Fruit fly (Drosophila melanogaster) whole organism, embryonic: ENCODE measurements around the gene CG14537.

Source experiments
- Awh ChIP-seq: fragments of 200-800 bp; sonication (Bioruptor generic); IDR thresholded peaks from 2 replicates; pipeline ENCODE4, ENCODE4 v1.3.6; 2022; ENCODE audit warnings: missing biosample characterization, missing genetic modification characterization
- B-H2 ChIP-seq: fragments of 200-800 bp; sonication (Bioruptor generic); optimal IDR thresholded peaks from 2 replicates; lab custom pipeline; 2018; ENCODE audit warnings: missing biosample characterization, mild to moderate bottlenecking, missing genetic modification characterization
- BEAF-32 ChIP-seq: fragments of 200-800 bp; sonication (Bioruptor generic); optimal IDR thresholded peaks from 3 replicates; lab custom pipeline; 2017; ENCODE audit warnings: missing biosample characterization, missing genetic modification characterization, mild to moderate bottlenecking, moderate library complexity, missing genetic modification reagents
- Bdp1 ChIP-seq: fragments of 200-800 bp; sonication (Bioruptor generic); optimal IDR thresholded peaks from 3 replicates; lab custom pipeline; 2016; ENCODE audit warnings: missing biosample characterization, missing genetic modification characterization
- CG10209 ChIP-seq: fragments of 200-800 bp; sonication (Bioruptor generic); optimal IDR thresholded peaks from 3 replicates; lab custom pipeline; 2017; ENCODE audit warnings: missing biosample characterization, mild to moderate bottlenecking, missing genetic modification characterization, missing genetic modification reagents
- CG13287 ChIP-seq: fragments of 200-800 bp; sonication (Bioruptor generic); IDR thresholded peaks from 2 replicates; pipeline ENCODE4 v1.3.6; 2022; ENCODE audit warnings: missing biosample characterization, missing genetic modification characterization; ENCODE audit not compliant: partially characterized antibody
- CG13296 ChIP-seq: fragments of 200-800 bp; sonication (Bioruptor generic); optimal IDR thresholded peaks from 3 replicates; lab custom pipeline; 2018; ENCODE audit warnings: missing biosample characterization, mild to moderate bottlenecking, missing genetic modification characterization
- CG13894 ChIP-seq: fragments of 200-800 bp; sonication (Bioruptor generic); optimal IDR thresholded peaks from 3 replicates; lab custom pipeline; 2018; ENCODE audit warnings: missing biosample characterization, mild to moderate bottlenecking, missing genetic modification characterization, moderate library complexity
- CG15073 ChIP-seq: fragments of 200-800 bp; sonication (Bioruptor generic); optimal IDR thresholded peaks from 2 replicates; lab custom pipeline; 2016; ENCODE audit warnings: missing biosample characterization, missing genetic modification characterization
- CG1529 ChIP-seq: fragments of 200-800 bp; sonication (Bioruptor generic); optimal IDR thresholded peaks from 3 replicates; lab custom pipeline; 2018; ENCODE audit warnings: missing biosample characterization, missing genetic modification characterization
- CG17186 ChIP-seq: fragments of 200-800 bp; sonication (Bioruptor generic); optimal IDR thresholded peaks from 3 replicates; lab custom pipeline; 2017; ENCODE audit warnings: missing biosample characterization, missing genetic modification reagents, missing genetic modification characterization
- CG17612 ChIP-seq: fragments of 200-800 bp; sonication (Bioruptor generic); IDR thresholded peaks from 2 replicates; pipeline ENCODE4 v1.3.6; 2022; ENCODE audit warnings: missing biosample characterization, missing genetic modification characterization
- CG2116 ChIP-seq: fragments of 200-800 bp; sonication (Bioruptor generic); optimal IDR thresholded peaks from 3 replicates; lab custom pipeline; 2018; ENCODE audit warnings: missing biosample characterization, mild to moderate bottlenecking, missing genetic modification characterization
- CG2120 ChIP-seq: fragments of 200-800 bp; sonication (Bioruptor generic); optimal IDR thresholded peaks from 3 replicates; lab custom pipeline; 2016; ENCODE audit warnings: missing biosample characterization, missing genetic modification characterization
- CG2712 ChIP-seq: fragments of 200-800 bp; optimal IDR thresholded peaks from 3 replicates; lab custom pipeline; 2019; ENCODE audit warnings: missing biosample characterization, mild to moderate bottlenecking, missing genetic modification characterization, moderate library complexity
- CG30020 ChIP-seq: fragments of 200-800 bp; optimal IDR thresholded peaks from 2 replicates; lab custom pipeline; 2019; ENCODE audit warnings: missing biosample characterization, mild to moderate bottlenecking, missing genetic modification characterization, moderate library complexity
- CG31365 ChIP-seq: fragments of 200-800 bp; sonication (Bioruptor generic); optimal IDR thresholded peaks from 2 replicates; lab custom pipeline; 2018; ENCODE audit warnings: missing biosample characterization, mild to moderate bottlenecking, missing genetic modification characterization
- Deaf1 ChIP-seq: fragments of 200-800 bp; optimal IDR thresholded peaks from 3 replicates; lab custom pipeline; 2019; ENCODE audit warnings: missing biosample characterization, mild to moderate bottlenecking, missing genetic modification characterization, moderate library complexity
- Dfd ChIP-seq, 2 experiments: fragments of >200 bp; optimal IDR thresholded peaks; 2 replicates each; lab custom pipeline; 2017; ENCODE audit warnings: missing biosample characterization in 2 of 2, missing genetic modification characterization in 2 of 2
- Dref ChIP-seq: fragments of 200-800 bp; sonication (Bioruptor generic); IDR thresholded peaks from 2 replicates; pipeline ENCODE4 v1.3.6; 2022; ENCODE audit warnings: missing biosample characterization, missing genetic modification characterization
- Fer1 ChIP-seq: fragments of 200-800 bp; sonication (Bioruptor generic); optimal IDR thresholded peaks from 2 replicates; lab custom pipeline; 2017; ENCODE audit warnings: missing biosample characterization, mild to moderate bottlenecking, missing genetic modification characterization
- HLH3B ChIP-seq: fragments of 200-800 bp; sonication (Bioruptor generic); IDR thresholded peaks from 2 replicates; pipeline ENCODE4 v1.3.6; 2022; ENCODE audit warnings: missing biosample characterization, missing genetic modification characterization
- Kr ChIP-seq: fragments of 200-800 bp; sonication (Bioruptor generic); optimal IDR thresholded peaks from 2 replicates; lab custom pipeline; 2017; ENCODE audit warnings: missing biosample characterization, mild to moderate bottlenecking, missing genetic modification characterization
- Med ChIP-seq: fragments of 200-800 bp; sonication (Bioruptor generic); peaks from one replicate; lab custom pipeline; 2016; ENCODE audit warnings: missing biosample characterization, missing genetic modification characterization, mild to moderate bottlenecking, inconsistent platforms, moderate library complexity
- Mes4 ChIP-seq: fragments of 200-800 bp; sonication (Bioruptor generic); optimal IDR thresholded peaks from 2 replicates; lab custom pipeline; 2016; ENCODE audit warnings: missing biosample characterization, missing genetic modification characterization
- ac ChIP-seq: fragments of 200-800 bp; sonication (Bioruptor generic); optimal IDR thresholded peaks from 3 replicates; lab custom pipeline; 2017; ENCODE audit warnings: missing biosample characterization, mild to moderate bottlenecking, missing genetic modification characterization
- bbx ChIP-seq: fragments of 200-800 bp; sonication (Bioruptor generic); IDR thresholded peaks from 2 replicates; pipeline ENCODE4 v1.3.6; 2022; ENCODE audit warnings: missing biosample characterization, missing genetic modification characterization; ENCODE audit not compliant: partially characterized antibody
- bowl ChIP-seq: fragments of 200-800 bp; sonication (Bioruptor generic); IDR thresholded peaks from 2 replicates; pipeline ENCODE4 v1.3.6; 2022; ENCODE audit warnings: missing biosample characterization, missing genetic modification characterization
- cato ChIP-seq: fragments of 200-800 bp; sonication (Bioruptor generic); optimal IDR thresholded peaks from 2 replicates; lab custom pipeline; 2016; ENCODE audit warnings: missing biosample characterization, missing genetic modification characterization, borderline replicate concordance
- chinmo ChIP-seq: fragments of 200-800 bp; sonication (Bioruptor generic); IDR thresholded peaks from 4 replicates; pipeline ENCODE4 v1.3.6; 2022; ENCODE audit warnings: missing biosample characterization, missing genetic modification characterization; ENCODE audit not compliant: partially characterized antibody
- ci ChIP-seq: fragments of 200-800 bp; sonication (Bioruptor generic); IDR thresholded peaks from 3 replicates; pipeline ENCODE4 v1.3.6; 2022; ENCODE audit warnings: missing biosample characterization, missing genetic modification characterization
- eve ChIP-seq, 2 experiments: fragments of >200 bp; optimal IDR thresholded peaks; 2 replicates each; lab custom pipeline; 2017; ENCODE audit warnings: missing biosample characterization in 2 of 2, missing genetic modification characterization in 2 of 2
- her ChIP-seq: fragments of 200-800 bp; sonication (Bioruptor generic); optimal IDR thresholded peaks from 2 replicates; lab custom pipeline; 2016; ENCODE audit warnings: missing biosample characterization, missing genetic modification characterization
- hkb ChIP-seq, 2 experiments: fragments of 200-800 bp in 1 of 2; fragments of >200 bp in 1 of 2; sonication (Bioruptor generic) in 1 of 2; IDR thresholded peaks in 1 of 2; optimal IDR thresholded peaks in 1 of 2; 2 replicates each; pipeline versions ENCODE4 v1.3.6 to Lab custom; 2017 to 2022; ENCODE audit warnings: missing biosample characterization in 1 of 2, missing genetic modification characterization in 1 of 2
- insv ChIP-seq, 2 experiments: fragments of 200-800 bp; sonication (Bioruptor generic); optimal IDR thresholded peaks; 3 replicates each; lab custom pipeline; 2016 to 2018; ENCODE audit warnings: missing biosample characterization in 2 of 2, missing genetic modification characterization in 2 of 2
- ken ChIP-seq: fragments of 200-800 bp; sonication (Bioruptor generic); IDR thresholded peaks from 3 replicates; pipeline ENCODE4 v1.3.6; 2022; ENCODE audit warnings: missing biosample characterization, missing genetic modification characterization
- kni ChIP-seq: fragments of 200-800 bp; sonication (Bioruptor generic); optimal IDR thresholded peaks from 3 replicates; lab custom pipeline; 2017; ENCODE audit warnings: mild to moderate bottlenecking, missing biosample characterization, missing genetic modification reagents, missing genetic modification characterization
- lov ChIP-seq, 2 experiments: fragments of 200-800 bp in 1 of 2; fragments of >200 bp in 1 of 2; sonication (Bioruptor generic) in 1 of 2; IDR thresholded peaks in 1 of 2; optimal IDR thresholded peaks in 1 of 2; 2 replicates in 1 of 2; 3 replicates in 1 of 2; pipeline versions ENCODE4 v1.3.6 to Lab custom; 2017 to 2022; ENCODE audit warnings: missing biosample characterization in 1 of 2, missing genetic modification characterization in 1 of 2
- mam ChIP-seq: fragments of 200-800 bp; sonication (Bioruptor generic); optimal IDR thresholded peaks from 3 replicates; lab custom pipeline; 2016; ENCODE audit warnings: missing biosample characterization, missing genetic modification characterization
- nerfin-2 ChIP-seq: fragments of 200-800 bp; sonication (Bioruptor generic); IDR thresholded peaks from 2 replicates; pipeline ENCODE4 v1.3.6; 2022; ENCODE audit warnings: missing biosample characterization, missing genetic modification characterization; ENCODE audit not compliant: partially characterized antibody
- onecut ChIP-seq: fragments of 200-800 bp; sonication (Bioruptor generic); IDR thresholded peaks from 2 replicates; pipeline ENCODE4 v1.3.6; 2022; ENCODE audit warnings: missing biosample characterization, missing genetic modification characterization
- pan ChIP-seq, 4 experiments: fragments of >200 bp in 3 of 4; fragments of 200-800 bp in 1 of 4; sonication (Bioruptor generic) in 1 of 4; optimal IDR thresholded peaks in 3 of 4; IDR thresholded peaks in 1 of 4; 2 replicates each; pipeline versions ENCODE4 v1.3.6 to Lab custom; 2017 to 2022; ENCODE audit warnings: missing biosample characterization in 2 of 4, missing genetic modification characterization in 2 of 4, mixed read lengths in 1 of 4
- rib ChIP-seq: fragments of 200-800 bp; sonication (Bioruptor generic); IDR thresholded peaks from 2 replicates; pipeline ENCODE4 v1.3.6; 2022; ENCODE audit warnings: missing biosample characterization, missing genetic modification characterization
- sr ChIP-seq: fragments of 200-800 bp; sonication (Bioruptor generic); IDR thresholded peaks from 3 replicates; pipeline ENCODE4 v1.3.6; 2022; ENCODE audit warnings: missing biosample characterization, missing genetic modification characterization
- vvl ChIP-seq: fragments of 200-800 bp; sonication (Bioruptor generic); IDR thresholded peaks from 2 replicates; pipeline ENCODE4 v1.3.6; 2022; ENCODE audit warnings: missing biosample characterization, missing genetic modification characterization
- z ChIP-seq: fragments of 200-800 bp; sonication (Bioruptor generic); IDR thresholded peaks from 3 replicates; pipeline ENCODE4 v1.3.6; 2022; ENCODE audit warnings: missing biosample characterization, missing genetic modification characterization

Gene CG14537

DNA sequence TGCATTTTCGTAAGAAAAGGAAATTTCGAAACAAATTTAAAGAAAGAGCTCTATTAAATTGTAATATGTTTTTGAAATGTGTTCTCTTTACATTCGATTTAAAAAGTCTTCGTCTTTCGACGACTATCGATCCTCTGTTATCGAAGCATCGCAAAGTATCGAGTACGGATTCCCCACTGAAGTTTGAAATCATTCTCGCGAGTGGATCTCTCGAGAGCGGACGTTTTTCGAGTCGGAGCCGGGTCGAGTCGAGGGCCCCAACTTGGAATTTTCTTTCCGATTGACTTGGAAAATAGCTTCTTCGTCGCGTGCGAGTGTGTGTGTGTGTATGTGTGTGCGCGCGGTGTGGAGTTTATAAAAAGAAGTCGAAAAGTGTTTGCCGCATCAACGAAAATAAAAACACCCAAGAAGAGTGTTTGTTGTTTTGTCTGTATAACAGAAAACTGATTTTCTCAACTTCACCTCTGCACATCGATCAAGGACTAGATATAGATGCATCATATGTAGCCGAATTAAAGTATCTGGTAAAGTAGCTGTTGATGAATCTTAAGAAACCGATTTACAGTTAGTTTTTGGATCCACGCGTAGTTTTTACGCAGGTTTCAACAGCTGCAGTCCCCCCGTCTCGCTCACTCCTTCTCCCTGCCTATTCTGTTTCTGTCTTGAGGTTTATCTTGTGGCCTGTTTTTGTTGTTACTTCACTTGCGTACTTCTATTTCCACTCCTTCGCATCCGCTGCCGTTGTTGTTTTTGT is 28.8 kb upstream of the CG14537 start, which contains the start of gene LanB1 (continued):
- TF ChIP-seq CG2712 (tag; lab: Kevin White, UChicago) (peak; percentile 34), CG2120 (GFP tag; lab: Kevin White, UChicago) (no peak), pan (optimal IDR thresholded peaks at IDR 0.05; lab: Kevin White, UChicago) (no peak), pan (GFP tag; optimal IDR thresholded peaks at IDR 0.05 in 1 of 2, IDR thresholded peaks at IDR 0.05 in 1 of 2) (peak in 1 of 2 experiments; percentile 5), CG17186 (GFP tag; lab: Kevin White, UChicago) (no peak), CG13287 (GFP tag; lab: Robert Waterston, UW) (peak; percentile 44), insv (GFP tag; optimal IDR thresholded peaks at IDR 0.05; lab: Kevin White, UChicago) (peak in 1 of 2 experiments; percentile 33), CG13296 (GFP tag; lab: Kevin White, UChicago) (no peak), Deaf1 (tag; lab: Kevin White, UChicago) (peak; percentile 28), kni (GFP tag; lab: Kevin White, UChicago) (peak; percentile 82), bbx (GFP tag; lab: Robert Waterston, UW) (peak; percentile 76), HLH3B (no peak), z (GFP tag; lab: Robert Waterston, UW) (peak; percentile 60; the same call in 2 of the 3 replicates), ken (GFP tag; lab: Robert Waterston, UW) (no peak), B-H2 (no peak), CG1529 (GFP tag; lab: Kevin White, UChicago) (no peak), Dfd (GFP tag; optimal IDR thresholded peaks at IDR 0.05; lab: Kevin White, UChicago) (no peak), cato (no peak), chinmo (GFP tag; lab: Robert Waterston, UW) (0 out of 4 replicates have a peak, but pooled peaks have one; percentile 47), mam (no peak), Dref (GFP tag; lab: Robert Waterston, UW) (peak; percentile 69), CG31365 (tag; lab: Kevin White, UChicago) (no peak), CG13894 (tag; lab: Kevin White, UChicago) (peak; percentile 52), onecut (GFP tag; lab: Robert Waterston, UW) (0 out of 2 replicates have a peak, but pooled peaks have one; percentile 27), ci (peak; percentile 74; the same call in 2 of the 3 replicates), lov (optimal IDR thresholded peaks at IDR 0.05; lab: Kevin White, UChicago) (no peak), lov (GFP tag; IDR thresholded peaks at IDR 0.05; lab: Robert Waterston, UW) (0 out of 3 replicates have a peak, but pooled peaks have one; percentile 27), bowl (GFP tag; lab: Robert Waterston, UW) (0 out of 2 replicates have a peak, but pooled peaks have one; percentile 14), CG15073 (GFP tag; lab: Kevin White, UChicago) (no peak), Med (GFP tag; lab: Kevin White, UChicago) (peak; percentile 75), nerfin-2 (GFP tag; lab: Robert Waterston, UW) (peak; percentile 64; the same call in 1 of the 2 replicates), Fer1 (GFP tag; lab: Kevin White, UChicago) (peak; percentile 1), ac (GFP tag; lab: Kevin White, UChicago) (peak; percentile 30), rib (GFP tag; lab: Robert Waterston, UW) (peak; percentile 60; the same call in 1 of the 2 replicates), vvl (GFP tag; lab: Robert Waterston, UW) (peak; percentile 47; the same call in 1 of the 2 replicates), CG17612 (no peak), Kr (GFP tag; lab: Kevin White, UChicago) (peak; percentile 18), sr (GFP tag; lab: Robert Waterston, UW) (peak; percentile 27; the same call in 1 of the 3 replicates), Mes4 (GFP tag; lab: Kevin White, UChicago) (no peak), BEAF-32 (GFP tag; lab: Kevin White, UChicago) (peak; percentile 59), her (GFP tag; lab: Kevin White, UChicago) (peak; percentile 61), CG10209 (no peak), Awh (GFP tag; lab: Robert Waterston, UW) (peak; percentile 36; the same call in 1 of the 2 replicates), CG30020 (no peak), Bdp1 (GFP tag; lab: Kevin White, UChicago) (no peak), eve (GFP tag; optimal IDR thresholded peaks at IDR 0.05; lab: Kevin White, UChicago) (peak in 1 of 2 experiments; percentile 44), hkb (optimal IDR thresholded peaks at IDR 0.05; lab: Kevin White, UChicago) (no peak), hkb (GFP tag; IDR thresholded peaks at IDR 0.05; lab: Robert Waterston, UW) (peak; percentile 34; the same call in 1 of the 2 replicates), CG2116 (GFP tag; lab: Kevin White, UChicago) (peak; percentile 31)
